Fruit fly (Drosophila melanogaster) whole organism, embryonic: ENCODE results near the gene CRAT.

ENCODE experiments used
- Abd-B ChIP-seq: fragments of 200-800 bp; sonication (Bioruptor generic); optimal IDR thresholded peaks from 2 replicates; lab custom pipeline; 2018; ENCODE audit warnings: missing biosample characterization, mild to moderate bottlenecking, missing genetic modification characterization, moderate library complexity
- Aef1 ChIP-seq: fragments of 200-800 bp; sonication (Bioruptor generic); IDR thresholded peaks from 3 replicates; pipeline ENCODE4 v1.3.6; 2022; ENCODE audit warnings: missing biosample characterization, missing genetic modification characterization
- CG10565 ChIP-seq: fragments of 200-800 bp; sonication (Bioruptor generic); optimal IDR thresholded peaks from 3 replicates; lab custom pipeline; 2016; ENCODE audit warnings: missing biosample characterization, mild to moderate bottlenecking, missing genetic modification characterization
- CG11093 ChIP-seq: fragments of 200-800 bp; sonication (Bioruptor generic); IDR thresholded peaks from 3 replicates; pipeline ENCODE4 v1.3.6; 2022; ENCODE audit warnings: missing biosample characterization, missing genetic modification characterization
- CG11247 ChIP-seq: fragments of 200-800 bp; sonication (Bioruptor generic); IDR thresholded peaks from 2 replicates; pipeline ENCODE4 v1.3.6; 2022; ENCODE audit warnings: missing biosample characterization, missing genetic modification characterization
- CG11456 ChIP-seq: fragments of 200-800 bp; sonication (Bioruptor generic); IDR thresholded peaks from 3 replicates; pipeline ENCODE4 v1.3.6; 2022; ENCODE audit warnings: missing biosample characterization, missing genetic modification characterization
- CG12219 ChIP-seq: fragments of 200-800 bp; sonication (Bioruptor generic); optimal IDR thresholded peaks from 3 replicates; lab custom pipeline; 2018; ENCODE audit warnings: missing biosample characterization, mild to moderate bottlenecking, missing genetic modification characterization
- CG14014 ChIP-seq: fragments of 200-800 bp; sonication (Bioruptor generic); IDR thresholded peaks from 2 replicates; pipeline ENCODE4 v1.3.6; 2022; ENCODE audit warnings: missing biosample characterization, missing genetic modification characterization
- CG14710 ChIP-seq: fragments of 200-800 bp; sonication (Bioruptor generic); optimal IDR thresholded peaks from 3 replicates; lab custom pipeline; 2019; ENCODE audit warnings: missing biosample characterization, mild to moderate bottlenecking, missing genetic modification characterization, moderate library complexity
- CG14860 ChIP-seq: fragments of 200-800 bp; sonication (Bioruptor generic); IDR thresholded peaks from 3 replicates; pipeline ENCODE4 v1.3.6; 2022; ENCODE audit warnings: missing biosample characterization, missing genetic modification characterization; ENCODE audit not compliant: partially characterized antibody
- CG1603 ChIP-seq: fragments of 200-800 bp; sonication (Bioruptor generic); optimal IDR thresholded peaks from 2 replicates; lab custom pipeline; 2019; ENCODE audit warnings: missing biosample characterization, mild to moderate bottlenecking, missing genetic modification characterization, moderate library complexity
- CG16815 ChIP-seq: fragments of 200-800 bp; sonication (Bioruptor generic); optimal IDR thresholded peaks from 3 replicates; lab custom pipeline; 2017; ENCODE audit warnings: missing biosample characterization, mild to moderate bottlenecking, missing genetic modification characterization
- CG17568 ChIP-seq: fragments of 200-800 bp; sonication (Bioruptor generic); optimal IDR thresholded peaks from 2 replicates; lab custom pipeline; 2018; ENCODE audit warnings: missing biosample characterization, mild to moderate bottlenecking, missing genetic modification characterization, moderate library complexity
- CG2875 ChIP-seq: fragments of 200-800 bp; sonication (Bioruptor generic); optimal IDR thresholded peaks from 2 replicates; lab custom pipeline; 2017; ENCODE audit warnings: missing biosample characterization, mild to moderate bottlenecking, missing genetic modification characterization, missing genetic modification reagents
- CG31224 ChIP-seq: fragments of 200-800 bp; sonication (Bioruptor generic); IDR thresholded peaks from 2 replicates; pipeline ENCODE4 v1.3.6; 2022; ENCODE audit warnings: missing biosample characterization, missing genetic modification characterization
- CG31388 ChIP-seq: fragments of 200-800 bp; sonication (Bioruptor generic); optimal IDR thresholded peaks from 2 replicates; lab custom pipeline; 2016; ENCODE audit warnings: missing biosample characterization, missing genetic modification characterization
- CG32767 ChIP-seq: fragments of 200-800 bp; sonication (Bioruptor generic); IDR thresholded peaks from 2 replicates; pipeline ENCODE4 v1.3.6; 2022; ENCODE audit warnings: missing biosample characterization, missing genetic modification characterization
- CG4854 ChIP-seq: fragments of 200-800 bp; sonication (Bioruptor generic); optimal IDR thresholded peaks from 2 replicates; lab custom pipeline; 2016; ENCODE audit warnings: missing biosample characterization, missing genetic modification characterization, inconsistent platforms
- CG7839 ChIP-seq: fragments of 200-800 bp; sonication (Bioruptor generic); optimal IDR thresholded peaks from 3 replicates; lab custom pipeline; 2018; ENCODE audit warnings: missing biosample characterization, mild to moderate bottlenecking, missing genetic modification characterization, moderate library complexity
- CG7963 ChIP-seq: fragments of 200-800 bp; sonication (Bioruptor generic); IDR thresholded peaks from 3 replicates; pipeline ENCODE4 v1.3.6; 2022; ENCODE audit warnings: missing biosample characterization, missing genetic modification characterization; ENCODE audit not compliant: partially characterized antibody
- CG7987 ChIP-seq: fragments of 200-800 bp; sonication (Bioruptor generic); optimal IDR thresholded peaks from 2 replicates; lab custom pipeline; 2018; ENCODE audit warnings: missing biosample characterization, mild to moderate bottlenecking, missing genetic modification characterization, moderate library complexity
- CG8388 ChIP-seq: fragments of 200-800 bp; sonication (Bioruptor generic); optimal IDR thresholded peaks from 2 replicates; lab custom pipeline; 2019; ENCODE audit warnings: missing biosample characterization, mild to moderate bottlenecking, missing genetic modification characterization, moderate library complexity
- Chrac-16 ChIP-seq: fragments of 200-800 bp; sonication (Bioruptor generic); optimal IDR thresholded peaks from 3 replicates; lab custom pipeline; 2016; ENCODE audit warnings: missing biosample characterization, missing genetic modification characterization
- Dek ChIP-seq: fragments of 200-800 bp; sonication (Bioruptor generic); optimal IDR thresholded peaks from 3 replicates; lab custom pipeline; 2019; ENCODE audit warnings: missing biosample characterization, mild to moderate bottlenecking, missing genetic modification characterization, moderate library complexity
- Dip2 ChIP-seq: fragments of 200-800 bp; sonication (Bioruptor generic); IDR thresholded peaks from 2 replicates; pipeline ENCODE4 v1.3.6; 2022; ENCODE audit warnings: missing biosample characterization, missing genetic modification characterization
- Drgx ChIP-seq: fragments of 200-800 bp; sonication (Bioruptor generic); IDR thresholded peaks from 2 replicates; pipeline ENCODE4 v1.3.6; 2022; ENCODE audit warnings: missing biosample characterization, missing genetic modification characterization
- H2.0 ChIP-seq: fragments of 200-800 bp; sonication (Bioruptor generic); IDR thresholded peaks from 2 replicates; pipeline ENCODE4 v1.3.6; 2022; ENCODE audit warnings: missing biosample characterization, missing genetic modification characterization
- Hr51 ChIP-seq, 2 experiments: fragments of 200-800 bp; sonication (Bioruptor generic); optimal IDR thresholded peaks; 2 replicates in 1 of 2; 3 replicates in 1 of 2; lab custom pipeline; 2016 to 2018; ENCODE audit warnings: missing biosample characterization in 2 of 2, missing genetic modification characterization in 2 of 2, mild to moderate bottlenecking in 1 of 2, moderate library complexity in 1 of 2
- Mrtf ChIP-seq: fragments of 200-800 bp; sonication (Bioruptor generic); IDR thresholded peaks from 3 replicates; pipeline ENCODE4 v1.3.6; 2022; ENCODE audit warnings: missing biosample characterization, missing genetic modification characterization
- Myb ChIP-seq: fragments of 200-800 bp; sonication (Bioruptor generic); optimal IDR thresholded peaks from 2 replicates; lab custom pipeline; 2016; ENCODE audit warnings: missing biosample characterization, missing genetic modification characterization
- Nf-YB ChIP-seq: fragments of 200-800 bp; sonication (Bioruptor generic); optimal IDR thresholded peaks from 3 replicates; lab custom pipeline; 2019; ENCODE audit warnings: missing biosample characterization, mild to moderate bottlenecking, missing genetic modification characterization, moderate library complexity
- Oaz ChIP-seq: fragments of 200-800 bp; sonication (Bioruptor generic); IDR thresholded peaks from 2 replicates; pipeline ENCODE4 v1.3.6; 2022; ENCODE audit warnings: missing biosample characterization, missing genetic modification characterization
- Ptx1 ChIP-seq: fragments of 200-800 bp; sonication (Bioruptor generic); IDR thresholded peaks from 2 replicates; pipeline ENCODE4 v1.3.6; 2022; ENCODE audit warnings: missing biosample characterization, missing genetic modification characterization
- Rfx ChIP-seq: fragments of 200-800 bp; sonication (Bioruptor generic); IDR thresholded peaks from 2 replicates; pipeline ENCODE4 v1.3.6; 2022; ENCODE audit warnings: missing biosample characterization, missing genetic modification characterization
- Rx ChIP-seq: fragments of 200-800 bp; sonication (Bioruptor generic); IDR thresholded peaks from 2 replicates; pipeline ENCODE4 v1.3.6; 2022; ENCODE audit warnings: missing biosample characterization, missing genetic modification characterization
- Usf ChIP-seq: fragments of 200-800 bp; sonication (Bioruptor generic); optimal IDR thresholded peaks from 2 replicates; lab custom pipeline; 2017; ENCODE audit warnings: missing genotype, missing biosample characterization, missing genetic modification characterization
- Vsx1 ChIP-seq: fragments of 200-800 bp; sonication (Bioruptor generic); optimal IDR thresholded peaks from 2 replicates; lab custom pipeline; 2017; ENCODE audit warnings: missing biosample characterization, mild to moderate bottlenecking, missing genetic modification characterization, missing genetic modification reagents
- br ChIP-seq: fragments of >200 bp; optimal IDR thresholded peaks from 2 replicates; lab custom pipeline; 2017
- chinmo ChIP-seq: fragments of 200-800 bp; sonication (Bioruptor generic); IDR thresholded peaks from 4 replicates; pipeline ENCODE4 v1.3.6; 2022; ENCODE audit warnings: missing biosample characterization, missing genetic modification characterization; ENCODE audit not compliant: partially characterized antibody
- eyg ChIP-seq: fragments of 200-800 bp; sonication (Bioruptor generic); optimal IDR thresholded peaks from 3 replicates; lab custom pipeline; 2016; ENCODE audit warnings: missing biosample characterization, missing genetic modification characterization
- gcm2 ChIP-seq: fragments of 200-800 bp; sonication (Bioruptor generic); optimal IDR thresholded peaks from 2 replicates; lab custom pipeline; 2016; ENCODE audit warnings: missing biosample characterization, missing genetic modification characterization
- hth ChIP-seq: fragments of >200 bp; optimal IDR thresholded peaks from 2 replicates; lab custom pipeline; 2017; ENCODE audit warnings: inconsistent platforms
- jumu ChIP-seq: fragments of 200-800 bp; sonication (Bioruptor generic); optimal IDR thresholded peaks from 3 replicates; lab custom pipeline; 2016; ENCODE audit warnings: missing biosample characterization, missing genetic modification characterization
- lbe ChIP-seq: fragments of 200-800 bp; sonication (Bioruptor generic); optimal IDR thresholded peaks from 2 replicates; lab custom pipeline; 2016; ENCODE audit warnings: missing biosample characterization, mild to moderate bottlenecking, missing genetic modification characterization
- maf-S ChIP-seq: fragments of 200-800 bp; sonication (Bioruptor generic); optimal IDR thresholded peaks from 2 replicates; lab custom pipeline; 2016; ENCODE audit warnings: missing biosample characterization, missing genetic modification characterization
- mam ChIP-seq: fragments of 200-800 bp; sonication (Bioruptor generic); optimal IDR thresholded peaks from 3 replicates; lab custom pipeline; 2016; ENCODE audit warnings: missing biosample characterization, missing genetic modification characterization
- org-1 ChIP-seq: fragments of 200-800 bp; sonication (Bioruptor generic); optimal IDR thresholded peaks from 2 replicates; lab custom pipeline; 2017; ENCODE audit warnings: missing biosample characterization, missing genetic modification characterization
- pita ChIP-seq: fragments of 200-800 bp; sonication (Bioruptor generic); optimal IDR thresholded peaks from 2 replicates; lab custom pipeline; 2017; ENCODE audit warnings: missing biosample characterization, mild to moderate bottlenecking, missing genetic modification characterization
- pum ChIP-seq: fragments of 200-800 bp; sonication (Bioruptor generic); optimal IDR thresholded peaks from 2 replicates; lab custom pipeline; 2016; ENCODE audit warnings: missing biosample characterization, missing genetic modification characterization
- sens ChIP-seq: fragments of 200-800 bp; sonication (Bioruptor generic); peaks from one replicate; lab custom pipeline; 2016; ENCODE audit warnings: missing biosample characterization, missing genetic modification characterization
- ssp ChIP-seq: fragments of 200-800 bp; sonication (Bioruptor generic); IDR thresholded peaks from 2 replicates; pipeline ENCODE4 v1.3.6; 2022; ENCODE audit warnings: missing biosample characterization, missing genetic modification characterization
- stwl ChIP-seq: fragments of 200-800 bp; sonication (Bioruptor generic); optimal IDR thresholded peaks from 3 replicates; lab custom pipeline; 2018; ENCODE audit warnings: missing biosample characterization, mild to moderate bottlenecking, missing genetic modification characterization, moderate library complexity
- unpg ChIP-seq: fragments of 200-800 bp; sonication (Bioruptor generic); optimal IDR thresholded peaks from 3 replicates; lab custom pipeline; 2018; ENCODE audit warnings: missing biosample characterization, mild to moderate bottlenecking, missing genetic modification characterization, moderate library complexity

The CRAT gene

DNA sequence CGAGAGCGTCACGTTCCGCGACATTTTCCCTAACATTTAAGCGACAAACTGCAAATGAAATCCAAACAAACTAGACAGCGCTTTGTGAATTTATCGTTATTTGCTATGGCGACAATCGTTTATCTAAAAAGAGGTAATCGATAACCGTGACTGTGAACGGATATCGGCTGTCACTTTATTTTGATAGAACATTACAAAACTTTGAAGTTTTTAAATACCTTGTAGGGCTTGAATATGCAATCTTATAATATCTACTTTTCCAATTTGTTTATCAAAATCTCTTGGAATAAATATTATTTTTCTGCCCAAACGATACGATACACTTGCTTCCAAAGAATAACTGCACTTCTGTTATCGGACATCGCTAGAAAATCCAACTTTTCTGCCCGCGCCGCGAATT, 4.3 kb upstream of the CRAT start, which contains the start of the genes CG1024 and TfIIFalpha (continued):
- TF ChIP-seq Hr51 (GFP tag; optimal IDR thresholded peaks at IDR 0.05; lab: Kevin White, UChicago) = no peak
- no peak for TF ChIP-seq CG31388
- TF ChIP-seq sens (GFP tag; lab: Kevin White, UChicago) = peak; percentile 82
- TF ChIP-seq Rx (GFP tag; lab: Robert Waterston, UW) = no peak
- no peak for TF ChIP-seq CG11456 (GFP tag; lab: Robert Waterston, UW)
- no peak for TF ChIP-seq Dip2 (GFP tag; lab: Robert Waterston, UW)
- TF ChIP-seq ssp (GFP tag; lab: Robert Waterston, UW) = no peak
- no peak for TF ChIP-seq hth
- peak; percentile 19 for TF ChIP-seq lbe (GFP tag; lab: Kevin White, UChicago)
- TF ChIP-seq eyg = no peak
- no peak for TF ChIP-seq CG2875 (GFP tag; lab: Kevin White, UChicago)
- TF ChIP-seq Vsx1 = no peak
- no peak for TF ChIP-seq pum (GFP tag; lab: Kevin White, UChicago)
- no peak for TF ChIP-seq Mrtf (GFP tag; lab: Robert Waterston, UW)
- TF ChIP-seq CG11093 (GFP tag; lab: Robert Waterston, UW) = no peak
- no peak for TF ChIP-seq Chrac-16
- TF ChIP-seq CG16815 (GFP tag; lab: Kevin White, UChicago) = no peak
- no peak for TF ChIP-seq Usf (GFP tag; lab: Kevin White, UChicago)
- TF ChIP-seq CG17568 (GFP tag; lab: Kevin White, UChicago) = no peak
- peak; percentile 23 for TF ChIP-seq CG1603 (tag; lab: Kevin White, UChicago)
- TF ChIP-seq unpg (GFP tag; lab: Kevin White, UChicago) = no peak
- TF ChIP-seq Aef1 = no peak
- no peak for TF ChIP-seq maf-S (GFP tag; lab: Kevin White, UChicago)
- TF ChIP-seq Oaz (GFP tag; lab: Robert Waterston, UW) = no peak
- no peak for TF ChIP-seq Ptx1 (GFP tag; lab: Robert Waterston, UW)
- no peak for TF ChIP-seq pita (GFP tag; lab: Kevin White, UChicago)
- no peak for TF ChIP-seq CG4854 (GFP tag; lab: Kevin White, UChicago)
- TF ChIP-seq chinmo (GFP tag; lab: Robert Waterston, UW) = peak; percentile 78; the same call in 2 of the 4 replicates
- TF ChIP-seq CG32767 (GFP tag; lab: Robert Waterston, UW) = no peak
- TF ChIP-seq gcm2 = no peak
- no peak for TF ChIP-seq Dek (tag; lab: Kevin White, UChicago)
- TF ChIP-seq jumu = no peak
- TF ChIP-seq CG14860 = peak; percentile 95
- TF ChIP-seq org-1 = no peak
- no peak for TF ChIP-seq Nf-YB (GFP tag; lab: Kevin White, UChicago)
- no peak for TF ChIP-seq Abd-B (GFP tag; lab: Kevin White, UChicago)
- TF ChIP-seq br = no peak
- TF ChIP-seq mam = peak; percentile 8
- TF ChIP-seq Drgx (GFP tag; lab: Robert Waterston, UW) = no peak
- TF ChIP-seq CG11247 (GFP tag; lab: Robert Waterston, UW) = no peak
- TF ChIP-seq H2.0 (GFP tag; lab: Robert Waterston, UW) = no peak
- TF ChIP-seq stwl (tag; lab: Kevin White, UChicago) = peak; percentile 84
- peak; percentile 87 for TF ChIP-seq CG7963 (GFP tag; lab: Robert Waterston, UW)
- peak; percentile 53 for TF ChIP-seq CG14710 (tag; lab: Kevin White, UChicago)
- TF ChIP-seq CG31224 (GFP tag; lab: Robert Waterston, UW) = no peak
- no peak for TF ChIP-seq CG7839 (tag; lab: Kevin White, UChicago)
- TF ChIP-seq CG14014 (GFP tag; lab: Robert Waterston, UW) = no peak
- TF ChIP-seq CG12219 (GFP tag; lab: Kevin White, UChicago) = no peak
- no peak for TF ChIP-seq CG10565
- TF ChIP-seq Myb (GFP tag; lab: Kevin White, UChicago) = peak; percentile 39
- no peak for TF ChIP-seq CG7987 (GFP tag; lab: Kevin White, UChicago)
- no peak for TF ChIP-seq CG8388 (GFP tag; lab: Kevin White, UChicago)
- TF ChIP-seq Rfx (GFP tag; lab: Robert Waterston, UW) = no peak
